Fruit fly (Drosophila melanogaster) whole organism, embryonic: ENCODE measurements around the gene mRpL3.

Experiments
- CG1024 ChIP-seq: fragments of 200-800 bp; sonication (Bioruptor generic); IDR thresholded peaks from 2 replicates; pipeline ENCODE4 v1.3.6; 2022; ENCODE audit warnings: missing biosample characterization, missing genetic modification characterization
- CG10979 ChIP-seq: fragments of 200-800 bp; sonication (Bioruptor generic); optimal IDR thresholded peaks from 2 replicates; lab custom pipeline; 2018; ENCODE audit warnings: missing biosample characterization, mild to moderate bottlenecking, missing genetic modification characterization, moderate library complexity
- CG12744 ChIP-seq: fragments of 200-800 bp; sonication (Bioruptor generic); optimal IDR thresholded peaks from 2 replicates; lab custom pipeline; 2016; ENCODE audit warnings: missing biosample characterization, missing genetic modification characterization
- CG14667 ChIP-seq: fragments of 200-800 bp; sonication (Bioruptor generic); IDR thresholded peaks from 2 replicates; pipeline ENCODE4 v1.3.6; 2022; ENCODE audit warnings: missing biosample characterization, missing genetic modification characterization
- CG15514 ChIP-seq: fragments of 200-800 bp; sonication (Bioruptor generic); optimal IDR thresholded peaks from 3 replicates; lab custom pipeline; 2017; ENCODE audit warnings: missing biosample characterization, missing genetic modification characterization, mild to moderate bottlenecking, moderate library complexity, missing genetic modification reagents
- CG1603 ChIP-seq: fragments of 200-800 bp; sonication (Bioruptor generic); optimal IDR thresholded peaks from 2 replicates; lab custom pipeline; 2019; ENCODE audit warnings: missing biosample characterization, mild to moderate bottlenecking, missing genetic modification characterization, moderate library complexity
- CG16813 ChIP-seq: fragments of 200-800 bp; sonication (Bioruptor generic); IDR thresholded peaks from 3 replicates; pipeline ENCODE4 v1.3.6; 2022; ENCODE audit warnings: missing biosample characterization, missing genetic modification characterization; ENCODE audit not compliant: partially characterized antibody
- CG1832 ChIP-seq: fragments of 200-800 bp; sonication (Bioruptor generic); optimal IDR thresholded peaks from 2 replicates; lab custom pipeline; 2017; ENCODE audit warnings: missing biosample characterization, mild to moderate bottlenecking, missing genetic modification characterization, inconsistent platforms
- CG2120 ChIP-seq: fragments of 200-800 bp; sonication (Bioruptor generic); optimal IDR thresholded peaks from 3 replicates; lab custom pipeline; 2016; ENCODE audit warnings: missing biosample characterization, missing genetic modification characterization
- CG2129 ChIP-seq: fragments of 200-800 bp; sonication (Bioruptor generic); IDR thresholded peaks from 2 replicates; pipeline ENCODE4 v1.3.6; 2022; ENCODE audit warnings: missing biosample characterization, missing genetic modification characterization; ENCODE audit not compliant: partially characterized antibody
- CG30431 ChIP-seq: fragments of 200-800 bp; sonication (Bioruptor generic); optimal IDR thresholded peaks from 2 replicates; lab custom pipeline; 2017; ENCODE audit warnings: missing biosample characterization, missing genetic modification characterization
- CG31441 ChIP-seq: fragments of 200-800 bp; sonication (Bioruptor generic); IDR thresholded peaks from 2 replicates; pipeline ENCODE4 v1.3.6; 2022; ENCODE audit warnings: missing biosample characterization, missing genetic modification characterization
- CG3726 ChIP-seq: fragments of 200-800 bp; sonication (Bioruptor generic); IDR thresholded peaks from 3 replicates; pipeline ENCODE4, ENCODE4 v1.3.6; 2022; ENCODE audit warnings: missing biosample characterization, missing genetic modification characterization
- CG4854 ChIP-seq: fragments of 200-800 bp; sonication (Bioruptor generic); optimal IDR thresholded peaks from 2 replicates; lab custom pipeline; 2016; ENCODE audit warnings: missing biosample characterization, missing genetic modification characterization, inconsistent platforms
- CG7357 ChIP-seq: fragments of 200-800 bp; sonication (Bioruptor generic); IDR thresholded peaks from 3 replicates; pipeline ENCODE4 v1.3.6; 2022; ENCODE audit warnings: missing biosample characterization, missing genetic modification characterization
- CG7839 ChIP-seq: fragments of 200-800 bp; sonication (Bioruptor generic); optimal IDR thresholded peaks from 3 replicates; lab custom pipeline; 2018; ENCODE audit warnings: missing biosample characterization, mild to moderate bottlenecking, missing genetic modification characterization, moderate library complexity
- CG8924 ChIP-seq: fragments of 200-800 bp; optimal IDR thresholded peaks from 3 replicates; lab custom pipeline; 2019; ENCODE audit warnings: missing biosample characterization, mild to moderate bottlenecking, missing genetic modification characterization, moderate library complexity
- CG9727 ChIP-seq: fragments of 200-800 bp; sonication (Bioruptor generic); optimal IDR thresholded peaks from 3 replicates; lab custom pipeline; 2017; ENCODE audit warnings: missing biosample characterization, mild to moderate bottlenecking, missing genetic modification characterization
- D19A ChIP-seq: fragments of 200-800 bp; optimal IDR thresholded peaks from 3 replicates; lab custom pipeline; 2019; ENCODE audit warnings: missing biosample characterization, mild to moderate bottlenecking, missing genetic modification characterization, moderate library complexity
- Dip3 ChIP-seq: fragments of 200-800 bp; sonication (Bioruptor generic); optimal IDR thresholded peaks from 3 replicates; lab custom pipeline; 2016; ENCODE audit warnings: missing biosample characterization, missing genetic modification characterization
- Dll ChIP-seq: fragments of 200-800 bp; sonication (Bioruptor generic); IDR thresholded peaks from 4 replicates; pipeline ENCODE4 v1.3.6; 2022; ENCODE audit warnings: missing biosample characterization, missing genetic modification characterization; ENCODE audit not compliant: partially characterized antibody
- E2f2 ChIP-seq: fragments of 200-800 bp; sonication (Bioruptor generic); IDR thresholded peaks from 2 replicates; pipeline ENCODE4 v1.3.6; 2022; ENCODE audit warnings: missing biosample characterization, missing genetic modification characterization
- HLH3B ChIP-seq: fragments of 200-800 bp; sonication (Bioruptor generic); IDR thresholded peaks from 2 replicates; pipeline ENCODE4 v1.3.6; 2022; ENCODE audit warnings: missing biosample characterization, missing genetic modification characterization
- HmgZ ChIP-seq: fragments of 200-800 bp; sonication (Bioruptor generic); optimal IDR thresholded peaks from 2 replicates; lab custom pipeline; 2018; ENCODE audit warnings: missing biosample characterization, mild to moderate bottlenecking, missing genetic modification characterization
- Hr51 ChIP-seq, 2 experiments: fragments of 200-800 bp; sonication (Bioruptor generic); optimal IDR thresholded peaks; 2 replicates in 1 of 2; 3 replicates in 1 of 2; lab custom pipeline; 2016 to 2018; ENCODE audit warnings: missing biosample characterization in 2 of 2, missing genetic modification characterization in 2 of 2, mild to moderate bottlenecking in 1 of 2, moderate library complexity in 1 of 2
- Lpt ChIP-seq: fragments of >200 bp; optimal IDR thresholded peaks from 2 replicates; lab custom pipeline; 2018; ENCODE audit warnings: missing biosample characterization, missing genetic modification characterization
- Med ChIP-seq: fragments of 200-800 bp; sonication (Bioruptor generic); peaks from one replicate; lab custom pipeline; 2016; ENCODE audit warnings: missing biosample characterization, missing genetic modification characterization, mild to moderate bottlenecking, inconsistent platforms, moderate library complexity
- Myb ChIP-seq: fragments of 200-800 bp; sonication (Bioruptor generic); optimal IDR thresholded peaks from 2 replicates; lab custom pipeline; 2016; ENCODE audit warnings: missing biosample characterization, missing genetic modification characterization
- NC2β ChIP-seq: fragments of 200-800 bp; sonication (Bioruptor generic); optimal IDR thresholded peaks from 2 replicates; lab custom pipeline; 2016; ENCODE audit warnings: missing biosample characterization, missing genetic modification characterization
- Six4 ChIP-seq: fragments of 200-800 bp; sonication (Bioruptor generic); optimal IDR thresholded peaks from 2 replicates; lab custom pipeline; 2016; ENCODE audit warnings: missing biosample characterization, missing genetic modification characterization
- Usf ChIP-seq: fragments of 200-800 bp; sonication (Bioruptor generic); optimal IDR thresholded peaks from 2 replicates; lab custom pipeline; 2017; ENCODE audit warnings: missing genotype, missing biosample characterization, missing genetic modification characterization
- az2 ChIP-seq: fragments of 200-800 bp; sonication (Bioruptor generic); optimal IDR thresholded peaks from 3 replicates; lab custom pipeline; 2016; ENCODE audit warnings: missing biosample characterization, missing genetic modification characterization
- cg ChIP-seq: fragments of 200-800 bp; sonication (Bioruptor generic); optimal IDR thresholded peaks from 3 replicates; lab custom pipeline; 2019; ENCODE audit warnings: missing biosample characterization, mild to moderate bottlenecking, missing genetic modification characterization, moderate library complexity
- chif ChIP-seq, 2 experiments: fragments of 200-800 bp; sonication (Bioruptor generic); optimal IDR thresholded peaks; 3 replicates each; lab custom pipeline; 2016; ENCODE audit warnings: missing biosample characterization in 2 of 2, missing genetic modification characterization in 2 of 2
- dati ChIP-seq: fragments of 200-800 bp; sonication (Bioruptor generic); IDR thresholded peaks from 2 replicates; pipeline ENCODE4 v1.3.6; 2022; ENCODE audit warnings: missing biosample characterization, missing genetic modification characterization
- en ChIP-seq: fragments of 200-800 bp; sonication (Bioruptor generic); optimal IDR thresholded peaks from 2 replicates; lab custom pipeline; 2016; ENCODE audit warnings: missing biosample characterization, missing genetic modification characterization
- gcm2 ChIP-seq: fragments of 200-800 bp; sonication (Bioruptor generic); optimal IDR thresholded peaks from 2 replicates; lab custom pipeline; 2016; ENCODE audit warnings: missing biosample characterization, missing genetic modification characterization
- ham ChIP-seq: fragments of 200-800 bp; sonication (Bioruptor generic); IDR thresholded peaks from 2 replicates; pipeline ENCODE4 v1.3.6; 2022; ENCODE audit warnings: missing biosample characterization, missing genetic modification characterization
- kah ChIP-seq: fragments of 200-800 bp; sonication (Bioruptor generic); optimal IDR thresholded peaks from 2 replicates; lab custom pipeline; 2018; ENCODE audit warnings: missing biosample characterization, mild to moderate bottlenecking, missing genetic modification characterization
- maf-S ChIP-seq: fragments of 200-800 bp; sonication (Bioruptor generic); optimal IDR thresholded peaks from 2 replicates; lab custom pipeline; 2016; ENCODE audit warnings: missing biosample characterization, missing genetic modification characterization
- mld ChIP-seq: fragments of 200-800 bp; sonication (Bioruptor generic); IDR thresholded peaks from 3 replicates; pipeline ENCODE4 v1.3.6; 2022; ENCODE audit warnings: missing biosample characterization, missing genetic modification characterization; ENCODE audit not compliant: partially characterized antibody
- otp ChIP-seq: fragments of 200-800 bp; sonication (Bioruptor generic); IDR thresholded peaks from 3 replicates; pipeline ENCODE4, ENCODE4 v1.3.6; 2022; ENCODE audit warnings: missing biosample characterization, missing genetic modification characterization
- pan ChIP-seq, 4 experiments: fragments of >200 bp in 3 of 4; fragments of 200-800 bp in 1 of 4; sonication (Bioruptor generic) in 1 of 4; optimal IDR thresholded peaks in 3 of 4; IDR thresholded peaks in 1 of 4; 2 replicates each; pipeline versions ENCODE4 v1.3.6 to Lab custom; 2017 to 2022; ENCODE audit warnings: missing biosample characterization in 2 of 4, missing genetic modification characterization in 2 of 4, mixed read lengths in 1 of 4
- psq ChIP-seq: fragments of 200-800 bp; sonication (Bioruptor generic); optimal IDR thresholded peaks from 2 replicates; lab custom pipeline; 2017; ENCODE audit warnings: missing biosample characterization, missing genetic modification characterization
- ranshi ChIP-seq: fragments of 200-800 bp; sonication (Bioruptor generic); IDR thresholded peaks from 2 replicates; pipeline ENCODE4 v1.3.6; 2022; ENCODE audit warnings: missing biosample characterization, missing genetic modification characterization
- repo ChIP-seq: fragments of 200-800 bp; sonication (Bioruptor generic); optimal IDR thresholded peaks from 2 replicates; lab custom pipeline; 2016; ENCODE audit warnings: missing biosample characterization, missing genetic modification characterization
- sim ChIP-seq: fragments of 200-800 bp; sonication (Bioruptor generic); IDR thresholded peaks from 2 replicates; pipeline ENCODE4 v1.3.6; 2022; ENCODE audit warnings: missing biosample characterization, missing genetic modification characterization
- slbo ChIP-seq: fragments of 200-800 bp; sonication (Bioruptor generic); IDR thresholded peaks from 2 replicates; pipeline ENCODE4 v1.3.6; 2022; ENCODE audit warnings: missing biosample characterization, missing genetic modification characterization
- tna ChIP-seq: fragments of 200-800 bp; sonication (Bioruptor generic); IDR thresholded peaks from 2 replicates; pipeline ENCODE4 v1.3.6; 2022; ENCODE audit warnings: missing biosample characterization, missing genetic modification characterization; ENCODE audit not compliant: partially characterized antibody
- zf30C ChIP-seq: fragments of 200-800 bp; sonication (Bioruptor generic); optimal IDR thresholded peaks from 3 replicates; lab custom pipeline; 2018; ENCODE audit warnings: missing biosample characterization, mild to moderate bottlenecking, missing genetic modification characterization

The mRpL3 gene

dm6 chrX:15745905-15746681 is 15.0 kb upstream of the mRpL3 start, which contains the start of the genes CG8944 and CCT6 (continued):
- no peak for TF ChIP-seq CG9727
- TF ChIP-seq Dip3 (GFP tag; lab: Kevin White, UChicago) = no peak
- no peak for TF ChIP-seq CG7839 (tag; lab: Kevin White, UChicago)
- TF ChIP-seq tna (GFP tag; lab: Robert Waterston, UW) = no peak
- TF ChIP-seq CG12744 (GFP tag; lab: Kevin White, UChicago) = no peak
- no peak for TF ChIP-seq Usf
- no peak for TF ChIP-seq HLH3B (GFP tag; lab: Robert Waterston, UW)
- TF ChIP-seq CG2120 (GFP tag; lab: Kevin White, UChicago) = peak; percentile 53
- TF ChIP-seq Hr51 (GFP tag; optimal IDR thresholded peaks at IDR 0.05; lab: Kevin White, UChicago) = no peak
- no peak for TF ChIP-seq ham (GFP tag; lab: Robert Waterston, UW)
- TF ChIP-seq E2f2 (GFP tag; lab: Robert Waterston, UW) = no peak
- no peak for TF ChIP-seq CG10979
- no peak for TF ChIP-seq zf30C (GFP tag; lab: Kevin White, UChicago)
- TF ChIP-seq CG31441 = no peak
- TF ChIP-seq CG14667 = no peak
- peak; percentile 17 for TF ChIP-seq az2 (GFP tag; lab: Kevin White, UChicago)
- TF ChIP-seq en (GFP tag; lab: Kevin White, UChicago) = no peak
- no peak for TF ChIP-seq CG7357
- TF ChIP-seq CG4854 (GFP tag; lab: Kevin White, UChicago) = no peak
- TF ChIP-seq ranshi (GFP tag; lab: Robert Waterston, UW) = no peak
- TF ChIP-seq CG30431 (GFP tag; lab: Kevin White, UChicago) = no peak
- TF ChIP-seq CG16813 (GFP tag; lab: Robert Waterston, UW) = peak; percentile 52; the same call in 2 of the 3 replicates
- TF ChIP-seq psq (GFP tag; lab: Kevin White, UChicago) = no peak
- TF ChIP-seq dati = no peak
- TF ChIP-seq kah (GFP tag; lab: Kevin White, UChicago) = no peak
- TF ChIP-seq cg (GFP tag; lab: Kevin White, UChicago) = no peak
- TF ChIP-seq mld (GFP tag; lab: Robert Waterston, UW) = no peak
- TF ChIP-seq maf-S (GFP tag; lab: Kevin White, UChicago) = no peak
- no peak for TF ChIP-seq CG1832 (GFP tag; lab: Kevin White, UChicago)
- no peak for TF ChIP-seq pan (optimal IDR thresholded peaks at IDR 0.05; lab: Kevin White, UChicago)
- TF ChIP-seq pan (GFP tag; optimal IDR thresholded peaks at IDR 0.05 in 1 of 2, IDR thresholded peaks at IDR 0.05 in 1 of 2) = no peak
- TF ChIP-seq CG1603 (tag; lab: Kevin White, UChicago) = peak; percentile 20
- no peak for TF ChIP-seq Six4 (GFP tag; lab: Kevin White, UChicago)
- TF ChIP-seq chif (GFP tag; optimal IDR thresholded peaks at IDR 0.05; lab: Kevin White, UChicago) = no peak
- no peak for TF ChIP-seq CG8924 (tag; lab: Kevin White, UChicago)
- peak; percentile 50 for TF ChIP-seq slbo (GFP tag; lab: Robert Waterston, UW)
- TF ChIP-seq D19A (tag; lab: Kevin White, UChicago) = peak; percentile 17
- TF ChIP-seq Lpt (GFP tag; lab: Kevin White, UChicago) = no peak
- TF ChIP-seq CG2129 (GFP tag; lab: Robert Waterston, UW) = no peak
- TF ChIP-seq Dll (GFP tag; lab: Robert Waterston, UW) = peak; percentile 52; the same call in 1 of the 4 replicates
- no peak for TF ChIP-seq NC2β (GFP tag; lab: Kevin White, UChicago)
- TF ChIP-seq gcm2 = no peak
- TF ChIP-seq HmgZ (tag; lab: Kevin White, UChicago) = no peak
- TF ChIP-seq CG1024 (GFP tag; lab: Robert Waterston, UW) = no peak
- no peak for TF ChIP-seq sim (GFP tag; lab: Robert Waterston, UW)
- TF ChIP-seq Med (GFP tag; lab: Kevin White, UChicago) = peak; percentile 74
- no peak for TF ChIP-seq repo (GFP tag; lab: Kevin White, UChicago)
- no peak for TF ChIP-seq otp (GFP tag; lab: Robert Waterston, UW)
- no peak for TF ChIP-seq Myb (GFP tag; lab: Kevin White, UChicago)
- TF ChIP-seq CG3726 (GFP tag; lab: Robert Waterston, UW) = no peak
- TF ChIP-seq CG15514 (GFP tag; lab: Kevin White, UChicago) = peak; percentile 30
